Worm (Caenorhabditis elegans): ENCODE results near the gene mdmh-35.

DNA sequence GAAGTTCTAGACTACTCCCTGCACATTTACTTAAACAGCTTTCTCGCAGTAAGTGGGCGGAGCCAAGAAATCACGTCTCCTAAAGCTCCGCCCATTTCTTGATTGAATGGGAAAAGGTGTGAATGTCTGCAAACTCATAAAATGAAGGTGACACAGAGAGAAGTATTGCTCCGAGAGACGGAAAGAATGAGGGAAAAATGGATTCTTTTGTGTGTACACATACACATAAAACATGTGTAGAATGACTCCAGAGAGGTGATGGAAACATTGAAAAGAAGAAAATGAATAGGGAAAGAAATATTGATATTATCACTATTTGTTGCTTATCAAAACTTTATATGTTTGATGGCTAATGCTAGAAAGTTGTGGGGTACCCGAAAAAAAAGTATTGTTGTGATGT lies 4.0 kb downstream of the mdmh-35 start:
- TF ChIP-seq dao-5 (tag; optimal IDR thresholded peaks at IDR 0.05) (no peak), W03F9.2 (tag; optimal IDR thresholded peaks at IDR 0.05) (no peak), him-1 (tag; optimal IDR thresholded peaks at IDR 0.05) (no peak)
